Worm (Caenorhabditis elegans) whole organism, early embryonic: ENCODE measurements around the gene clec-58.

Experiments
- B0310.2 ChIP-seq: sonication (generic microtip); optimal IDR thresholded peaks from 2 replicates; lab custom pipeline; 2016; ENCODE audit warnings: mild to moderate bottlenecking, missing genetic modification characterization, missing compliant biosample characterization
- ama-1 ChIP-seq: fragments of 150-350 bp; optimal IDR thresholded peaks from 2 replicates; lab custom pipeline; 2014
- ceh-36 ChIP-seq: sonication (generic microtip); optimal IDR thresholded peaks from 2 replicates; lab custom pipeline; 2016; ENCODE audit warnings: missing genetic modification characterization, inconsistent platforms, missing compliant biosample characterization
- ets-7 ChIP-seq: sonication (generic microtip); optimal IDR thresholded peaks from 2 replicates; lab custom pipeline; 2016; ENCODE audit warnings: missing genotype, missing genetic modification characterization, missing compliant biosample characterization
- flt-1 ChIP-seq: fragments of 200-800 bp; sonication (Bioruptor generic); IDR thresholded peaks from 2 replicates; pipeline ENCODE4 v1.3.6; 2022; ENCODE audit warnings: missing genetic modification characterization, missing compliant biosample characterization
- hmbx-1 ChIP-seq: sonication (generic microtip); optimal IDR thresholded peaks from 2 replicates; lab custom pipeline; 2016; ENCODE audit warnings: mild to moderate bottlenecking, missing genetic modification characterization, missing compliant biosample characterization
- pes-1 ChIP-seq: fragments of 200-800 bp; sonication (Bioruptor generic); IDR thresholded peaks from 2 replicates; pipeline ENCODE4 v1.3.6; 2022; ENCODE audit warnings: missing genetic modification reagents, missing genetic modification characterization, missing compliant biosample characterization
- sea-1 ChIP-seq: fragments of 200-800 bp; sonication (Bioruptor generic); conservative IDR thresholded peaks from 2 replicates; pipeline ENCODE4 v1.3.6; 2022; ENCODE audit warnings: missing genetic modification characterization, missing compliant biosample characterization
- tra-4 ChIP-seq: sonication (generic microtip); optimal IDR thresholded peaks from 2 replicates; lab custom pipeline; 2017; ENCODE audit warnings: missing genetic modification characterization, missing compliant biosample characterization

DNA sequence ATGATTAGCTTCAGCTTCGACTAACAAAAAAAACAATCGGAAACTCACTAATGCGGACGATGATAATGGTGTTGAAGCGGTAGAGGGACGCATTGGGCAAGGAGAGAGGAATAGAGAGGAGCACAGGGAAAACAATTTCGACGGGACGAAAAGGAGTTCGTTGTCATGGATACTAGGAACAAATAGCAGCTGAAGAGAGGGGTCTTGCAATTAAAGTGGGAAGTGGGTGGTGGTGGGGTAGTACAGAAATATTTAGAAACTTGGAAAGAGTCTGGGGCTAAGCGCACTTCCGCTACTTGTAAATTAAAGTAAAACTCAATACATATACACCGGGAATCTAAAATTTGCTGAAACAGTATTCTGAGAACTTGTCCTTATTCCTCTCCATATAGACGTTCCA is 33.8 kb upstream of the clec-58 start, which contains the start of gene F59B10.2:
- TF ChIP-seq B0310.2 (no peak), ama-1 (lab: Kevin White, UChicago) (no peak), flt-1 (no peak), hmbx-1 (tag; lab: Kevin White, UChicago) (no peak), tra-4 (no peak), sea-1 (GFP tag; lab: Robert Waterston, UW) (no peak), pes-1 (GFP tag; lab: Robert Waterston, UW) (no peak), ceh-36 (tag; lab: Kevin White, UChicago) (no peak), ets-7 (no peak)
